Fruit fly (Drosophila melanogaster) whole organism, embryonic: ENCODE results near the gene KFase.

Source experiments
- Asciz ChIP-seq: fragments of 200-800 bp; sonication (Bioruptor generic); optimal IDR thresholded peaks from 2 replicates; lab custom pipeline; 2017; ENCODE audit warnings: missing biosample characterization, mild to moderate bottlenecking, missing genetic modification characterization, missing genetic modification reagents
- Atf3 ChIP-seq: fragments of 200-800 bp; sonication (Bioruptor generic); optimal IDR thresholded peaks from 3 replicates; lab custom pipeline; 2016; ENCODE audit warnings: missing biosample characterization, missing genetic modification characterization
- B-H1 ChIP-seq: fragments of 200-800 bp; sonication (Bioruptor generic); IDR thresholded peaks from 3 replicates; pipeline ENCODE4 v1.3.6; 2022; ENCODE audit warnings: missing biosample characterization, missing genetic modification characterization
- C15 ChIP-seq: fragments of 200-800 bp; sonication (Bioruptor generic); IDR thresholded peaks from 3 replicates; pipeline ENCODE4 v1.3.6; 2022; ENCODE audit warnings: missing biosample characterization, missing genetic modification characterization
- CG10147 ChIP-seq: fragments of 200-800 bp; sonication (Bioruptor generic); optimal IDR thresholded peaks from 2 replicates; lab custom pipeline; 2019; ENCODE audit warnings: missing biosample characterization, mild to moderate bottlenecking, missing genetic modification characterization, moderate library complexity
- CG10267 ChIP-seq: fragments of 200-800 bp; sonication (Bioruptor generic); optimal IDR thresholded peaks from 2 replicates; lab custom pipeline; 2018; ENCODE audit warnings: missing biosample characterization, mild to moderate bottlenecking, missing genetic modification characterization, moderate library complexity
- CG11247 ChIP-seq: fragments of 200-800 bp; sonication (Bioruptor generic); IDR thresholded peaks from 2 replicates; pipeline ENCODE4 v1.3.6; 2022; ENCODE audit warnings: missing biosample characterization, missing genetic modification characterization
- CG11695 ChIP-seq: fragments of 200-800 bp; sonication (Bioruptor generic); IDR thresholded peaks from 3 replicates; pipeline ENCODE4 v1.3.6; 2022; ENCODE audit warnings: missing biosample characterization, missing genetic modification characterization
- CG15011 ChIP-seq: fragments of 200-800 bp; sonication (Bioruptor generic); optimal IDR thresholded peaks from 3 replicates; lab custom pipeline; 2018; ENCODE audit warnings: missing biosample characterization, mild to moderate bottlenecking, missing genetic modification characterization
- CG15073 ChIP-seq: fragments of 200-800 bp; sonication (Bioruptor generic); optimal IDR thresholded peaks from 2 replicates; lab custom pipeline; 2016; ENCODE audit warnings: missing biosample characterization, missing genetic modification characterization
- CG1529 ChIP-seq: fragments of 200-800 bp; sonication (Bioruptor generic); optimal IDR thresholded peaks from 3 replicates; lab custom pipeline; 2018; ENCODE audit warnings: missing biosample characterization, missing genetic modification characterization
- CG15479 ChIP-seq: fragments of 200-800 bp; sonication (Bioruptor generic); optimal IDR thresholded peaks from 3 replicates; lab custom pipeline; 2019; ENCODE audit warnings: missing biosample characterization, mild to moderate bottlenecking, missing genetic modification characterization, moderate library complexity
- CG16813 ChIP-seq: fragments of 200-800 bp; sonication (Bioruptor generic); IDR thresholded peaks from 3 replicates; pipeline ENCODE4 v1.3.6; 2022; ENCODE audit warnings: missing biosample characterization, missing genetic modification characterization; ENCODE audit not compliant: partially characterized antibody
- CG17328 ChIP-seq: fragments of 200-800 bp; sonication (Bioruptor generic); IDR thresholded peaks from 2 replicates; pipeline ENCODE4 v1.3.6; 2022; ENCODE audit warnings: missing biosample characterization, missing genetic modification characterization
- CG17361 ChIP-seq: fragments of 200-800 bp; sonication (Bioruptor generic); IDR thresholded peaks from 3 replicates; pipeline ENCODE4 v1.3.6; 2022; ENCODE audit warnings: missing biosample characterization, missing genetic modification characterization
- CG18476 ChIP-seq: fragments of 200-800 bp; sonication (Bioruptor generic); optimal IDR thresholded peaks from 2 replicates; lab custom pipeline; 2016; ENCODE audit warnings: missing biosample characterization, mild to moderate bottlenecking, missing genetic modification characterization
- CG4328 ChIP-seq: fragments of 200-800 bp; sonication (Bioruptor generic); optimal IDR thresholded peaks from 3 replicates; lab custom pipeline; 2017; ENCODE audit warnings: missing biosample characterization, missing genetic modification reagents, missing genetic modification characterization
- CG6683 ChIP-seq: fragments of 200-800 bp; sonication (Bioruptor generic); optimal IDR thresholded peaks from 2 replicates; lab custom pipeline; 2017; ENCODE audit warnings: missing biosample characterization, mild to moderate bottlenecking, missing genetic modification characterization, missing genetic modification reagents
- CG9817 ChIP-seq: fragments of 200-800 bp; sonication (Bioruptor generic); optimal IDR thresholded peaks from 2 replicates; lab custom pipeline; 2018; ENCODE audit warnings: missing biosample characterization, mild to moderate bottlenecking, missing genetic modification characterization, moderate library complexity
- CG9932 ChIP-seq: fragments of 200-800 bp; sonication (Bioruptor generic); IDR thresholded peaks from 2 replicates; pipeline ENCODE4 v1.3.6; 2022; ENCODE audit warnings: missing biosample characterization, missing genetic modification characterization
- Camta ChIP-seq: fragments of 200-800 bp; sonication (Bioruptor generic); optimal IDR thresholded peaks from 2 replicates; lab custom pipeline; 2016; ENCODE audit warnings: missing biosample characterization, missing genetic modification characterization
- D19A ChIP-seq: fragments of 200-800 bp; optimal IDR thresholded peaks from 3 replicates; lab custom pipeline; 2019; ENCODE audit warnings: missing biosample characterization, mild to moderate bottlenecking, missing genetic modification characterization, moderate library complexity
- Dll ChIP-seq: fragments of 200-800 bp; sonication (Bioruptor generic); IDR thresholded peaks from 4 replicates; pipeline ENCODE4 v1.3.6; 2022; ENCODE audit warnings: missing biosample characterization, missing genetic modification characterization; ENCODE audit not compliant: partially characterized antibody
- Doc3 ChIP-seq: fragments of 200-800 bp; sonication (Bioruptor generic); IDR thresholded peaks from 3 replicates; pipeline ENCODE4 v1.3.6; 2022; ENCODE audit warnings: missing biosample characterization, missing genetic modification characterization; ENCODE audit not compliant: partially characterized antibody
- Elba2 ChIP-seq: fragments of 200-800 bp; sonication (Bioruptor generic); optimal IDR thresholded peaks from 3 replicates; lab custom pipeline; 2016; ENCODE audit warnings: missing biosample characterization, missing genetic modification characterization
- GATAe ChIP-seq: fragments of 200-800 bp; sonication (Bioruptor generic); conservative IDR thresholded peaks from 2 replicates; pipeline ENCODE4 v1.3.6; 2022; ENCODE audit warnings: missing biosample characterization, missing genetic modification characterization
- HmgD ChIP-seq: fragments of 200-800 bp; sonication (Bioruptor generic); optimal IDR thresholded peaks from 3 replicates; lab custom pipeline; 2016; ENCODE audit warnings: missing biosample characterization, missing genetic modification characterization
- Meics ChIP-seq: fragments of 200-800 bp; sonication (Bioruptor generic); optimal IDR thresholded peaks from 2 replicates; lab custom pipeline; 2017; ENCODE audit warnings: missing biosample characterization, mild to moderate bottlenecking, missing genetic modification characterization
- Nf-YC ChIP-seq: fragments of 200-800 bp; optimal IDR thresholded peaks from 3 replicates; lab custom pipeline; 2019; ENCODE audit warnings: missing biosample characterization, mild to moderate bottlenecking, missing genetic modification characterization, moderate library complexity
- Scr ChIP-seq: fragments of 200-800 bp; sonication (Bioruptor generic); IDR thresholded peaks from 2 replicates; pipeline ENCODE4 v1.3.6; 2022; ENCODE audit warnings: missing biosample characterization, missing genetic modification characterization; ENCODE audit not compliant: partially characterized antibody
- Spps ChIP-seq: fragments of 200-800 bp; sonication (Bioruptor generic); optimal IDR thresholded peaks from 2 replicates; lab custom pipeline; 2018; ENCODE audit warnings: missing biosample characterization, mild to moderate bottlenecking, missing genetic modification characterization
- Sry-β ChIP-seq: fragments of 200-800 bp; sonication (Bioruptor generic); optimal IDR thresholded peaks from 2 replicates; lab custom pipeline; 2018; ENCODE audit warnings: missing biosample characterization, mild to moderate bottlenecking, missing genetic modification characterization, moderate library complexity
- Vsx1 ChIP-seq: fragments of 200-800 bp; sonication (Bioruptor generic); optimal IDR thresholded peaks from 2 replicates; lab custom pipeline; 2017; ENCODE audit warnings: missing biosample characterization, mild to moderate bottlenecking, missing genetic modification characterization, missing genetic modification reagents
- Xbp1 ChIP-seq: fragments of 200-800 bp; sonication (Bioruptor generic); optimal IDR thresholded peaks from 3 replicates; lab custom pipeline; 2016; ENCODE audit warnings: missing biosample characterization, mild to moderate bottlenecking, missing genetic modification characterization
- ash1 ChIP-seq: fragments of 200-800 bp; sonication (Bioruptor generic); optimal IDR thresholded peaks from 2 replicates; lab custom pipeline; 2018; ENCODE audit warnings: missing biosample characterization, mild to moderate bottlenecking, missing genetic modification characterization
- ato ChIP-seq: fragments of 200-800 bp; sonication (Bioruptor generic); IDR thresholded peaks from 2 replicates; pipeline ENCODE4 v1.3.6; 2022; ENCODE audit warnings: missing biosample characterization, missing genetic modification characterization; ENCODE audit not compliant: partially characterized antibody
- dpn ChIP-seq, 2 experiments: fragments of 200-800 bp; sonication (Bioruptor generic); optimal IDR thresholded peaks; 3 replicates each; lab custom pipeline; 2016; ENCODE audit warnings: missing biosample characterization in 2 of 2, missing genetic modification characterization in 2 of 2
- kay ChIP-seq: fragments of 200-800 bp; sonication (Bioruptor generic); optimal IDR thresholded peaks from 2 replicates; lab custom pipeline; 2016; ENCODE audit warnings: missing biosample characterization, missing genetic modification characterization
- mld ChIP-seq: fragments of 200-800 bp; sonication (Bioruptor generic); IDR thresholded peaks from 3 replicates; pipeline ENCODE4 v1.3.6; 2022; ENCODE audit warnings: missing biosample characterization, missing genetic modification characterization; ENCODE audit not compliant: partially characterized antibody
- nmo ChIP-seq: fragments of 200-800 bp; sonication (Bioruptor generic); optimal IDR thresholded peaks from 2 replicates; lab custom pipeline; 2018; ENCODE audit warnings: missing biosample characterization, mild to moderate bottlenecking, missing genetic modification characterization, moderate library complexity
- peb ChIP-seq: fragments of 200-800 bp; sonication (Bioruptor generic); IDR thresholded peaks from 2 replicates; pipeline ENCODE4 v1.3.6; 2022; ENCODE audit warnings: missing biosample characterization, missing genetic modification characterization
- pzg ChIP-seq: fragments of 200-800 bp; sonication (Bioruptor generic); optimal IDR thresholded peaks from 3 replicates; lab custom pipeline; 2018; ENCODE audit warnings: missing biosample characterization, mild to moderate bottlenecking, missing genetic modification characterization, moderate library complexity
- ranshi ChIP-seq: fragments of 200-800 bp; sonication (Bioruptor generic); IDR thresholded peaks from 2 replicates; pipeline ENCODE4 v1.3.6; 2022; ENCODE audit warnings: missing biosample characterization, missing genetic modification characterization
- repo ChIP-seq: fragments of 200-800 bp; sonication (Bioruptor generic); optimal IDR thresholded peaks from 2 replicates; lab custom pipeline; 2016; ENCODE audit warnings: missing biosample characterization, missing genetic modification characterization
- ro ChIP-seq: fragments of 200-800 bp; sonication (Bioruptor generic); IDR thresholded peaks from 2 replicates; pipeline ENCODE4 v1.3.6; 2022; ENCODE audit warnings: missing biosample characterization, missing genetic modification characterization
- so ChIP-seq: fragments of 200-800 bp; sonication (Bioruptor generic); IDR thresholded peaks from 3 replicates; pipeline ENCODE4 v1.3.6; 2022; ENCODE audit warnings: missing biosample characterization, missing genetic modification characterization
- sr ChIP-seq: fragments of 200-800 bp; sonication (Bioruptor generic); IDR thresholded peaks from 3 replicates; pipeline ENCODE4 v1.3.6; 2022; ENCODE audit warnings: missing biosample characterization, missing genetic modification characterization
- tup ChIP-seq: fragments of 200-800 bp; sonication (Bioruptor generic); optimal IDR thresholded peaks from 2 replicates; lab custom pipeline; 2016; ENCODE audit warnings: missing biosample characterization, mild to moderate bottlenecking, missing genetic modification characterization, moderate library complexity

Gene KFase

dm6 chr2L:6480212-6480994 lies 8.2 kb downstream of the KFase start, which contains the start of the genes Sec61alpha and Daxx (continued):
- peak; percentile 77 for TF ChIP-seq CG18476 (GFP tag; lab: Kevin White, UChicago)
- peak; percentile 45; the same call in 2 of the 3 replicates for TF ChIP-seq sr (GFP tag; lab: Robert Waterston, UW)
- no peak for TF ChIP-seq CG15479 (GFP tag; lab: Kevin White, UChicago)
- peak; percentile 35 for TF ChIP-seq Sry-β (GFP tag; lab: Kevin White, UChicago)
- peak; percentile 69 for TF ChIP-seq tup (GFP tag; lab: Kevin White, UChicago)
- peak; percentile 88 for TF ChIP-seq CG9817
- TF ChIP-seq dpn (GFP tag; optimal IDR thresholded peaks at IDR 0.05; lab: Kevin White, UChicago), result peak; percentile 88 to 92
- TF ChIP-seq repo (GFP tag; lab: Kevin White, UChicago), result peak; percentile 65
- TF ChIP-seq peb (GFP tag; lab: Robert Waterston, UW), result peak; percentile 68
- TF ChIP-seq Spps, result peak; percentile 75
- TF ChIP-seq B-H1, result peak; percentile 75
- 0 out of 3 replicates have a peak, but pooled peaks have one; percentile 10 for TF ChIP-seq so (GFP tag; lab: Robert Waterston, UW)
- TF ChIP-seq CG9932 (GFP tag; lab: Robert Waterston, UW), result peak; percentile 96
- peak; percentile 100 for TF ChIP-seq CG16813 (GFP tag; lab: Robert Waterston, UW)
- peak; percentile 87 for TF ChIP-seq nmo (GFP tag; lab: Kevin White, UChicago)
- no peak for TF ChIP-seq ro
- peak; percentile 84 for TF ChIP-seq Atf3 (GFP tag; lab: Kevin White, UChicago)
- peak; percentile 65 for TF ChIP-seq kay
- TF ChIP-seq CG17361, result peak; percentile 83
- peak; percentile 81 for TF ChIP-seq CG10267
- TF ChIP-seq Vsx1 (GFP tag; lab: Kevin White, UChicago), result no peak
- peak; percentile 85 for TF ChIP-seq CG10147 (GFP tag; lab: Kevin White, UChicago)
- no peak for TF ChIP-seq ash1 (GFP tag; lab: Kevin White, UChicago)
- TF ChIP-seq ranshi (GFP tag; lab: Robert Waterston, UW), result peak; percentile 89
- peak; percentile 89 for TF ChIP-seq pzg (GFP tag; lab: Kevin White, UChicago)
- TF ChIP-seq Nf-YC (tag; lab: Kevin White, UChicago), result peak; percentile 78
- TF ChIP-seq CG17328 (GFP tag; lab: Robert Waterston, UW), result peak; percentile 63
- TF ChIP-seq C15 (GFP tag; lab: Robert Waterston, UW), result peak; percentile 56; the same call in 1 of the 3 replicates
- TF ChIP-seq mld (GFP tag; lab: Robert Waterston, UW), result peak; percentile 100
- peak; percentile 89 for TF ChIP-seq Xbp1 (GFP tag; lab: Kevin White, UChicago)
- peak; percentile 74 for TF ChIP-seq Camta (GFP tag; lab: Kevin White, UChicago)
- peak; percentile 16 for TF ChIP-seq CG6683 (GFP tag; lab: Kevin White, UChicago)
- TF ChIP-seq Elba2 (GFP tag; lab: Kevin White, UChicago), result peak; percentile 43
- peak; percentile 83 for TF ChIP-seq CG11247 (GFP tag; lab: Robert Waterston, UW)
- peak; percentile 68 for TF ChIP-seq CG15011 (GFP tag; lab: Kevin White, UChicago)
- TF ChIP-seq Asciz, result peak; percentile 53
- TF ChIP-seq Doc3 (GFP tag; lab: Robert Waterston, UW), result peak; percentile 97
- peak; percentile 63 for TF ChIP-seq D19A (tag; lab: Kevin White, UChicago)
- peak; percentile 99 for TF ChIP-seq Scr
- peak; percentile 65 for TF ChIP-seq CG4328 (GFP tag; lab: Kevin White, UChicago)
- TF ChIP-seq GATAe, result peak; percentile 60; the same call in 1 of the 2 replicates
- TF ChIP-seq Meics (GFP tag; lab: Kevin White, UChicago), result peak; percentile 78
- peak; percentile 77 for TF ChIP-seq CG11695
- TF ChIP-seq Dll (GFP tag; lab: Robert Waterston, UW), result peak; percentile 97
- peak; percentile 100 for TF ChIP-seq ato (GFP tag; lab: Robert Waterston, UW)
- TF ChIP-seq CG1529, result peak; percentile 50
- peak; percentile 30 for TF ChIP-seq CG15073 (GFP tag; lab: Kevin White, UChicago)
- TF ChIP-seq HmgD, result peak; percentile 85
